Worm (Caenorhabditis elegans): Measurements from ENCODE around the gene swip-10.

The swip-10 gene

ce11 chrX:2152062-2152461 lies 34.0 kb upstream of the swip-10 start:
- no peak for TF ChIP-seq ccch-3 (GFP tag; optimal IDR thresholded peaks at IDR 0.05)
- TF ChIP-seq nhr-120 (GFP tag; IDR thresholded peaks at IDR 0.05) = no peak
- no peak for TF ChIP-seq ekl-4 (GFP tag; IDR thresholded peaks at IDR 0.05)
- TF ChIP-seq xnd-1 (tag; optimal IDR thresholded peaks at IDR 0.05) = no peak
- no peak for TF ChIP-seq Y53F4B.3 (GFP tag; IDR thresholded peaks at IDR 0.05)
- no peak for TF ChIP-seq him-1 (tag; optimal IDR thresholded peaks at IDR 0.05)
- TF ChIP-seq tbp1 (GFP tag; optimal IDR thresholded peaks at IDR 0.05) = no peak
- no peak for TF ChIP-seq lsy-27 (tag; optimal IDR thresholded peaks at IDR 0.05; ENCODE audit: borderline replicate concordance, insufficient read depth)
- no peak for TF ChIP-seq F23B12.7 (tag; optimal IDR thresholded peaks at IDR 0.05; ENCODE audit: insufficient read depth)
- no peak for TF ChIP-seq mes-4 (tag; optimal IDR thresholded peaks at IDR 0.05)
- no peak for TF ChIP-seq F57A8.1 (GFP tag; optimal IDR thresholded peaks at IDR 0.05)
- no peak for TF ChIP-seq ZK185.1 (tag; optimal IDR thresholded peaks at IDR 0.05; ENCODE audit: poor library complexity, severe bottlenecking)
- TF ChIP-seq ztf-28 (GFP tag; IDR thresholded peaks at IDR 0.05) = no peak
- TF ChIP-seq unc-130 (GFP tag; optimal IDR thresholded peaks at IDR 0.05) = no peak
- no peak for TF ChIP-seq madf-10 (tag; optimal IDR thresholded peaks at IDR 0.05)
- TF ChIP-seq C17E4.6 (GFP tag; IDR thresholded peaks at IDR 0.05) = no peak
- TF ChIP-seq mcd-1 (GFP tag; IDR thresholded peaks at IDR 0.05) = no peak
- TF ChIP-seq dox-1 (GFP tag; IDR thresholded peaks at IDR 0.05) = no peak

- TF ChIP-seq rcor-1 (GFP tag; IDR thresholded peaks at IDR 0.05) (no peak), ceh-27 (GFP tag; optimal IDR thresholded peaks at IDR 0.05) (no peak)
These were observed 31.9 kb upstream of the swip-10 start, which contains the start of gene npax-2 for ce11 chrX:2150006-2150405. TSS of gene npax-2 (minus strand) at chrX:2150106.

- no peak for TF ChIP-seq attf-3 (GFP tag; conservative IDR thresholded peaks at IDR 0.05)
- no peak for TF ChIP-seq ccch-3 (GFP tag; optimal IDR thresholded peaks at IDR 0.05)
- TF ChIP-seq C06A6.2 (GFP tag; conservative IDR thresholded peaks at IDR 0.05) = no peak
- no peak for TF ChIP-seq F39B2.1 (GFP tag; IDR thresholded peaks at IDR 0.05)
- no peak for TF ChIP-seq cebp-1 (GFP tag; IDR thresholded peaks at IDR 0.05)
- no peak for TF ChIP-seq cebp-1 (tag; optimal IDR thresholded peaks at IDR 0.05)
- TF ChIP-seq ZK185.1 (tag; optimal IDR thresholded peaks at IDR 0.05; ENCODE audit: poor library complexity, severe bottlenecking) = no peak
- TF ChIP-seq ceh-79 (tag; optimal IDR thresholded peaks at IDR 0.05) = no peak
- TF ChIP-seq lin-26 (GFP tag; IDR thresholded peaks at IDR 0.05) = no peak
These were observed 27.6 kb upstream of the swip-10 start, which contains the start of gene dpy-3 for ce11 chrX:2145629-2146028. TSS of gene dpy-3 (minus strand) at chrX:2145647.

ce11 chrX:2144875-2145274 lies 26.8 kb upstream of the swip-10 start:
- TF ChIP-seq egrh-3 (GFP tag; IDR thresholded peaks at IDR 0.05) (peak; percentile 75; the same call in 1 of the 2 replicates), dpl-1 (GFP tag; optimal IDR thresholded peaks at IDR 0.05) (no peak), B0261.1 (tag; optimal IDR thresholded peaks at IDR 0.05) (no peak), ztf-25 (GFP tag; IDR thresholded peaks at IDR 0.05) (no peak), zfh-2 (GFP tag; conservative IDR thresholded peaks at IDR 0.05) (peak; percentile 88), lin-26 (GFP tag; IDR thresholded peaks at IDR 0.05) (no peak), F10E7.11 (tag; optimal IDR thresholded peaks at IDR 0.05) (no peak), lin-35 (GFP tag; optimal IDR thresholded peaks at IDR 0.05) (no peak), die-1 (tag; optimal IDR thresholded peaks at IDR 0.05) (no peak)
